Worm (Caenorhabditis elegans) whole organism, midembryonic: Measurements from ENCODE around the gene D2024.1.

Experiments
- T22C8.4 ChIP-seq: fragments of 200-800 bp; sonication (Bioruptor generic); IDR thresholded peaks from 2 replicates; pipeline ENCODE4 v1.3.6; 2022; ENCODE audit warnings: missing genetic modification characterization, missing compliant biosample characterization
- tab-1 ChIP-seq: fragments of 200-800 bp; sonication (Bioruptor generic); IDR thresholded peaks from 2 replicates; pipeline ENCODE4 v1.3.6; 2022; ENCODE audit warnings: missing genetic modification characterization, missing compliant biosample characterization
- ztf-23 ChIP-seq: fragments of 200-800 bp; sonication (Bioruptor generic); IDR thresholded peaks from 2 replicates; pipeline ENCODE4 v1.3.6; 2022; ENCODE audit warnings: missing genetic modification reagents, missing genetic modification characterization, missing compliant biosample characterization

DNA sequence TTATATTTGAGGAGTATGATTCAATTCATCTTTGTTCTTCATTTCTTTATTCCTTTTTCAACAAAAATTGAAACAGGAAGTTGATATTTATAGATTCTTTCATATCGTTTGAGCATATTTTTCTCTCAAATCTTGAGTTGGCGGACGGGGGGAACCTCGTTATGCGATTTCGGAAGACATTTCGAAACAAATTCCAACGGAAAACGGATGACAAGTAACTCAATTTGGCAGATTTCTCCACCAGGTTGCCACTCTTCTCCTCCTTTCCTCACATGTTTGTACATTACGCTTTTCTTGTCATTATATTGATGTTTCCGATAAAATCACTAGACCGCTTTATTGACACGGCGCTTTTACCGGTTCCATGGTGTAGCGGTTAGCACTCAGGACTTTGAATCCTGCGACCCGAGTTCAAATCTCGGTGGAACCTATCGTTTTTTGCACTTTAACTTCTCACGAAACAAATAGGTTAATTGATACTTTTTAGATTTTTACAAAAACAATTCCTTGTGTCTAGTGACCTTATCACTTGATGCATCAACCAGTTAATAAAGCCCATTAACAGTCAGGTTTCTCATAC is 27.7 kb downstream of the D2024.1 start:
- TF ChIP-seq tab-1 (no peak), T22C8.4 (GFP tag; lab: Robert Waterston, UW) (no peak), ztf-23 (GFP tag; lab: Robert Waterston, UW) (no peak)
